Worm (Caenorhabditis elegans) whole organism, dauer: ENCODE results near the gene C49H3.12.
"Not testable (repeated sequence)": the region's sequence is repeated elsewhere in the genome, so short reads cannot be mapped to it uniquely, and the experiment has no call there.

Experiments used
- unc-62 ChIP-seq: sonication (generic microtip); optimal IDR thresholded peaks from 2 replicates; lab custom pipeline; 2017; ENCODE audit warnings: missing biosample characterization, missing genetic modification reagents, missing genetic modification characterization

C49H3.12 gene

ce11 chrIV:7927218-7927617, at the start of gene C49H3.12:
TSS of gene C49H3.12 (minus strand) at chrIV:7927318.
- TF ChIP-seq unc-62 (GFP tag; lab: Kevin White, UChicago): no peak

DNA sequence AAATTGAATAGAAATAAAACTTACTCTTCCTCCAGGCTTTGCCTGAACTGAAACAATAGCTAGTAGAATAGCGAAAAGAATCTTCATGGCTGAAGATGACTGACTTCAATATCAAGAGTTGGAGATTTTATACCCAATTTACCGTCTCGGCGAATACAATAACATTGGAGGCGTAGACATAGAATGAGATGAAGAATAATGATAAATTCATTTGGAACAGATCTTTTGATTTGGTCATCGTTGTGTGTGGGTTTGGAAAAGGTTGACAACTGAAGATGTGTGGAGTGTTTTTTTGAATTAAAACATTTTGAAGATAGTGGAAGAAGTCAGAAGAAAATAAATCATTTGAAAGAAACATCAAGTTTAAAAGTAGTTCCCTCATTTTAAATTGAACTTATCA, 49.1 kb upstream of the C49H3.12 start, which contains the start of gene F57H12.6:
TSS of gene F57H12.6 (minus strand) at position 101 of the 400 bp plus-strand sequence.
- TF ChIP-seq unc-62 (GFP tag; lab: Kevin White, UChicago): no peak

- no peak for TF ChIP-seq unc-62 (GFP tag; lab: Kevin White, UChicago)
These were observed 39.9 kb upstream of the C49H3.12 start, which contains the start of gene F57H12.5 for ce11 chrIV:7967006-7967405. TSS of gene F57H12.5 (plus strand) at chrIV:7967306.

DNA sequence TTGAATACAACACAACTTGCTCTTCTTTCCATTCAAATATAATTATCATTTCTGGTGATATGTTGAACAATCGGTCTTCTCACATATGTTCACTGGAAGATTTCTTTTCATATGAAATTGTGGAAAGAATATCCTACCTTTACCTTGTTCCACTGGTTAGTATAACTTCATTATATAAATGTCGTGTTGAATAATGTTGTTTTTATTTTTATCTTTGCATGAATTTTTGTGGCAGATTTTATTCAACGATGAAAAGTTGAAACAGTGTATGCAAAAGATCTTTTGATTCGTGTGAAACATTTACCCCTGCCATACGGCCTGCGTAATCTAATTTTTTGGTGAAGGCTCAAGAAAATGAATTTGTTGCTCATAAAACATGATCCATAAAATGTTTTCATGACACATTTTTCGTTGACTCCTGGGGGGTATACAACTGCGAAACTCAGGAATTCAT, 34.8 kb upstream of the C49H3.12 start:
- no peak for TF ChIP-seq unc-62 (GFP tag; lab: Kevin White, UChicago)

- TF ChIP-seq unc-62 (GFP tag; lab: Kevin White, UChicago): no peak
These were observed 31.0 kb upstream of the C49H3.12 start for ce11 chrIV:7958092-7958491.

DNA sequence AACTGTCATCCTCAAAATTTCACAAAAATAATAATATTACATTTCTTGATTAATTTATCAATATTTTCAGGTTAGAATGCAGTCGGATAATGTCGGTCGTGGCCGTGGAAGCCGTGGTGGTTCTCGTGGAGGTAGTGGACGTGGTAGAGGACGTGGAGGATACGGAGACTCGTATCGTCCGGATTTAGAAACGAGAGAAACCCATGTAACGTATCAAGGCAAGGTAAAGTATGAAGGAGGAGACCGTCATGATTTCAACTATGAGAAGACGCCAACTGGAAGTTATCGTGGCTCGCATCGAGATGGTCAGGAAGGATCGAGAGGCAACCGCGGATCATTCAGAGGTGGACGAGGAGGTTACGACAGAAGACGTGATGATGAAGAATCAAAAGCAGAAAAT, 30.4 kb upstream of the C49H3.12 start, which contains the start of gene frpr-10:
TSS of gene frpr-10 (plus strand) at position 301 of the 400 bp plus-strand sequence.
- no peak for TF ChIP-seq unc-62 (GFP tag; lab: Kevin White, UChicago)

DNA sequence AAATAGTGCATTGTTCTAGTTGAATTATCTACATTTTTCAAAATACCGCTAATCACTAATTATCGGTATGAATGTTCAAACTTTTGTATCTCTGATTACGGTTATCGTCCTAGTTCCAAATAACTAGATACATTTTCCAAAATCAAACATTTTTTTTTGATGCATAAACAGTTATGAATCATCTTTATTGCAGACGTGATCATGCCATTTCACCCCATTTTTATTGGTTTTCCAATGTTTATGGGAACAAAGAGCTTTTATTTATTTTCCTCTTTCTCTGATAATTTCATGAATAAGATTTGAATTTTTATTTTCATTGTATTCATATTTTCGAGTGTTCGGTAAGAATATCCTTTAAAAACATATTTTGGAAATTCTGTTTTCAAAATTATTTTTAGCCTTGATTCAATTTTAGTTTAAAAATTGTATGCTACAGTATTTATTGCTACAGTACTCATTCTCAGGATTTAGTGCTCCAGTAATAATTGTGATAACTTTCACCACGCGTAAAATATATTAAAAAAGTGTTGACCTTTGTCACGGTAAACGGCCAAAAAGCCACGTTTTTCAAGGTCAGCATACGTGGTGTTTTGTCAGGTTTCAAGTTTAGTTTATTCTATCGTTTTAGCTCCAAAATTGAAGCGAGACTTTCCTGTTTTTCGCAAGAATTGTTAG, 29.7 kb upstream of the C49H3.12 start, which contains the start of gene csr-1:
TSS of gene csr-1 (plus strand) at position 625 of the 675 bp plus-strand sequence.
- no peak for TF ChIP-seq unc-62 (GFP tag; lab: Kevin White, UChicago)

- no peak for TF ChIP-seq unc-62 (GFP tag; lab: Kevin White, UChicago)
These were observed 28.7 kb upstream of the C49H3.12 start, which contains the start of gene ceh-19 for ce11 chrIV:7955849-7956248. TSS of gene ceh-19 (minus strand) at chrIV:7955949.

ce11 chrIV:7954006-7954405, 26.9 kb upstream of the C49H3.12 start:
- no peak for TF ChIP-seq unc-62 (GFP tag; lab: Kevin White, UChicago)

DNA sequence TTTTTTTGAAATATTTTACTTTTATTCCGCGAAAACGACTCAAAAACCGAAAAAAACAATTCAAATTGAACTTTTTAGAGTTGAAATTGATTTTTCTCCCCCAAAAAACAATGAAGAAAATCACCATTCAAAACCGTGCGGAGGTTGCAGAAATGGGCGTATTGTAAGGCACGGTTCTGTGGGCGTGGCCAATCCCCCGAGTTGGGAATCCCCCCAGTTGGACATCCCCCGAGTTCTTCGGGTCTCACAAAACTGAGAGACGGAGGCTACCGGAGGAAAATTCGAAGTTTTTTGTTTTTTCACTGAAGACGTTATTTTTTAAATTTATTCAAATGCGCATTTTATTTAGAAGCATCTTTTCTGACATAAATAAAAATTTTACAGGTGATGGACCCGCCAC, 21.2 kb upstream of the C49H3.12 start, which contains the start of gene mcm-3AP:
TSS of gene mcm-3AP (plus strand) at position 383 of the 400 bp plus-strand sequence.
- TF ChIP-seq unc-62 (GFP tag; lab: Kevin White, UChicago): not testable (repeated sequence)

- not testable (repeated sequence) for TF ChIP-seq unc-62 (GFP tag; lab: Kevin White, UChicago)
These were observed 19.9 kb upstream of the C49H3.12 start, which contains the start of gene F20D12.12 for ce11 chrIV:7946899-7947499. TSS of gene F20D12.12 (plus strand) at chrIV:7947440.

DNA sequence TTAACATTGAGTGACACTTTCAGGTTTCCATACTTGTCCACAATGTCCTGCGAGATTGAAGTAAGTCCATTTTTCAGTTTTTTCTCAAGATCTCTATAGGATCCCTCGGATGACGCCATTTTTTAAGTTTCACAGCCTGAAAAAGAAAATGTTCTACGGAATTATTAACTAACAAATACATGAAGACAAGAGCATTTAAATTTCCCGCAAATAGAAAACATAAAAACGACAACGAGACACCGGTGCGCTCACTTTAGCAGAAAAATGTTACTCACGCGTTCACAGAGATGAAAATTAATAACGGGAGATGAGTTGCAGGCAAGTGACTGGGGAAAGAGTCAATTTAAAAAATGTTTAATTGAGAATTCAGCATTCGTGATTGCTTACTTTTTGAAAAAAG, 19.3 kb upstream of the C49H3.12 start, which contains the start of gene czw-1:
TSS of gene czw-1 (minus strand) at position 369 of the 400 bp plus-strand sequence.
- TF ChIP-seq unc-62 (GFP tag; lab: Kevin White, UChicago): no peak

ce11 chrIV:7943272-7943671, 16.2 kb upstream of the C49H3.12 start:
- no peak for TF ChIP-seq unc-62 (GFP tag; lab: Kevin White, UChicago)

ce11 chrIV:7940919-7941318, 13.8 kb upstream of the C49H3.12 start, which contains the start of gene exc-9:
TSS of gene exc-9 (minus strand) at chrIV:7941019.
- TF ChIP-seq unc-62 (GFP tag; lab: Kevin White, UChicago): no peak

ce11 chrIV:7938834-7939233, 11.7 kb upstream of the C49H3.12 start, which contains the start of gene F20D12.7:
TSS of gene F20D12.7 (minus strand) at chrIV:7938934.
- no peak for TF ChIP-seq unc-62 (GFP tag; lab: Kevin White, UChicago)

- no peak for TF ChIP-seq unc-62 (GFP tag; lab: Kevin White, UChicago)
These were observed 6.6 kb upstream of the C49H3.12 start, which contains the start of gene bbs-2 for ce11 chrIV:7933733-7934132. TSS of gene bbs-2 (plus strand) at chrIV:7934033.
